Fruit fly (Drosophila melanogaster): Measurements from ENCODE around the gene ago.

dm6 chr3L:4209078-4209477 lies 45.0 kb downstream of the ago start, which contains the start of gene Cpr64Aa:
- no peak for TF ChIP-seq CG11617 (GFP tag; optimal IDR thresholded peaks at IDR 0.05)
- TF ChIP-seq kay (GFP tag; ENCODE audit: borderline replicate concordance): no peak
- TF ChIP-seq bab1 (GFP tag; optimal IDR thresholded peaks at IDR 0.05): no peak
- no peak for TF ChIP-seq CG12768 (GFP tag; optimal IDR thresholded peaks at IDR 0.05)
- TF ChIP-seq CG7101 (tag; optimal IDR thresholded peaks at IDR 0.05): no peak
- TF ChIP-seq CG14711 (tag; optimal IDR thresholded peaks at IDR 0.05): no peak
- TF ChIP-seq tj (GFP tag; optimal IDR thresholded peaks at IDR 0.05): no peak
- TF ChIP-seq CG7045 (GFP tag; optimal IDR thresholded peaks at IDR 0.05): no peak
